Worm (Caenorhabditis elegans) whole organism, midembryonic: Measurements from ENCODE around the gene C27D6.15.

Source experiments
- cog-1 ChIP-seq: sonication (generic microtip); optimal IDR thresholded peaks from 2 replicates; lab custom pipeline; 2016; ENCODE audit warnings: missing genetic modification characterization, missing compliant biosample characterization
- flt-1 ChIP-seq: fragments of 200-800 bp; sonication (Bioruptor generic); IDR thresholded peaks from 2 replicates; pipeline ENCODE4 v1.3.6; 2022; ENCODE audit warnings: missing genetic modification characterization, missing compliant biosample characterization
- tab-1 ChIP-seq: fragments of 200-800 bp; sonication (Bioruptor generic); IDR thresholded peaks from 2 replicates; pipeline ENCODE4 v1.3.6; 2022; ENCODE audit warnings: missing genetic modification characterization, missing compliant biosample characterization
- ztf-23 ChIP-seq: fragments of 200-800 bp; sonication (Bioruptor generic); IDR thresholded peaks from 2 replicates; pipeline ENCODE4 v1.3.6; 2022; ENCODE audit warnings: missing genetic modification reagents, missing genetic modification characterization, missing compliant biosample characterization
- ztf-29 ChIP-seq: fragments of 200-800 bp; sonication (Bioruptor generic); IDR thresholded peaks from 2 replicates; pipeline ENCODE4 v1.3.6; 2022; ENCODE audit warnings: missing genetic modification reagents, missing genetic modification characterization, missing compliant biosample characterization

- TF ChIP-seq ztf-23 (GFP tag; lab: Robert Waterston, UW) (no peak), cog-1 (no peak), ztf-29 (GFP tag; lab: Robert Waterston, UW) (no peak), tab-1 (GFP tag; lab: Robert Waterston, UW) (no peak), flt-1 (GFP tag; lab: Robert Waterston, UW) (no peak)
These were observed 741 bp downstream of the C27D6.15 start, which contains the start of gene C27D6.1 for ce11 chrII:5172451-5172850.
